Worm (Caenorhabditis elegans) whole organism, early embryonic: Measurements from ENCODE around the gene T23D5.3.
"Not testable (repeated sequence)": the region's sequence is repeated elsewhere in the genome, so short reads cannot be mapped to it uniquely, and the experiment has no call there.

Source experiments
- ets-7 ChIP-seq: sonication (generic microtip); optimal IDR thresholded peaks from 2 replicates; lab custom pipeline; 2016; ENCODE audit warnings: missing genotype, missing genetic modification characterization, missing compliant biosample characterization
- hnd-1 ChIP-seq: sonication (generic microtip); optimal IDR thresholded peaks from 2 replicates; lab custom pipeline; 2016; ENCODE audit warnings: missing genetic modification characterization, missing compliant biosample characterization

DNA sequence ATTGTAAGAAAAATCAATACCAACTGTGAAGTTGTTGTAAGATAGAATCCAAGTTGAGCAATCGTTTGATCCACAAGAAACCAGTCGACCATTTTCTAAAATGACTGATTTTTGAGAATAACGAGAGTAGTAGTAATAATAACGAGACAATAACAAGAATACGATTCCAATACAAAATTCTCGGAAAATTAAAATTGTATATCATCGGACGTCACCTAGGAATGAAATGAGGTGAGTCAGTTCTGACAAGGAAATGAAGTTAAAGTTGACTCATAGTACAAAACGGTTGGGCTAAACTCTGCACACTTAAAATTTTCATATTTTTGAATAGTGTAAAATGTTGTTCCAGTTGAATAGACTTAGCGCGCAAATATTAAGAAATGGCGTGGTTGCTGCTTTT lies 10.9 kb upstream of the T23D5.3 start, which contains the start of gene str-19:
- not testable (repeated sequence) for TF ChIP-seq hnd-1; ets-7 (tag; lab: Kevin White, UChicago)
